Fruit fly (Drosophila melanogaster) whole organism, adult: ENCODE results near the gene CG14995.

ENCODE experiments used
- CG11617 ChIP-seq: fragments of 200-800 bp; sonication (Bioruptor generic); optimal IDR thresholded peaks from 2 replicates; lab custom pipeline; 2017; ENCODE audit warnings: mild to moderate bottlenecking, missing biosample characterization, missing genetic modification reagents, missing genetic modification characterization
- CG12768 ChIP-seq: fragments of 200-800 bp; sonication (Bioruptor generic); optimal IDR thresholded peaks from 2 replicates; lab custom pipeline; 2017; ENCODE audit warnings: missing biosample characterization, missing genetic modification characterization, mild to moderate bottlenecking, moderate library complexity, missing genetic modification reagents
- CG14711 ChIP-seq: fragments of 200-800 bp; sonication (Bioruptor generic); optimal IDR thresholded peaks from 2 replicates; lab custom pipeline; 2018; ENCODE audit warnings: missing biosample characterization, mild to moderate bottlenecking, missing genetic modification characterization, moderate library complexity
- CG1620 ChIP-seq: fragments of 200-800 bp; sonication (Bioruptor generic); optimal IDR thresholded peaks from 2 replicates; lab custom pipeline; 2016; ENCODE audit warnings: missing biosample characterization, missing genetic modification characterization
- CG33017 ChIP-seq: fragments of 200-800 bp; sonication (Bioruptor generic); optimal IDR thresholded peaks from 2 replicates; lab custom pipeline; 2018; ENCODE audit warnings: missing biosample characterization, mild to moderate bottlenecking, missing genetic modification characterization, moderate library complexity
- CG5204 ChIP-seq: fragments of 200-800 bp; sonication (Bioruptor generic); optimal IDR thresholded peaks from 2 replicates; lab custom pipeline; 2016; ENCODE audit warnings: missing biosample characterization, missing genetic modification characterization
- CG7045 ChIP-seq: fragments of 200-800 bp; sonication (Bioruptor generic); optimal IDR thresholded peaks from 2 replicates; lab custom pipeline; 2017; ENCODE audit warnings: missing biosample characterization, mild to moderate bottlenecking, missing genetic modification characterization
- CG7101 ChIP-seq: fragments of 200-800 bp; sonication (Bioruptor generic); optimal IDR thresholded peaks from 2 replicates; lab custom pipeline; 2018; ENCODE audit warnings: missing biosample characterization, mild to moderate bottlenecking, missing genetic modification characterization, moderate library complexity
- Clk ChIP-seq: fragments of 200-800 bp; sonication (Bioruptor generic); optimal IDR thresholded peaks from 2 replicates; lab custom pipeline; 2017; ENCODE audit warnings: missing biosample characterization, missing genetic modification characterization
- Crg-1 ChIP-seq: fragments of 200-800 bp; sonication (Bioruptor generic); optimal IDR thresholded peaks from 2 replicates; lab custom pipeline; 2016; ENCODE audit warnings: missing biosample characterization, missing genetic modification characterization
- Hr96 ChIP-seq: fragments of 200-800 bp; sonication (Bioruptor generic); optimal IDR thresholded peaks from 2 replicates; lab custom pipeline; 2016; ENCODE audit warnings: missing biosample characterization, missing genetic modification characterization
- Mnt ChIP-seq: fragments of 200-800 bp; sonication (Bioruptor generic); optimal IDR thresholded peaks from 2 replicates; lab custom pipeline; 2016; ENCODE audit warnings: missing biosample characterization, mild to moderate bottlenecking, missing genetic modification characterization
- bab1 ChIP-seq: fragments of 200-800 bp; sonication (Bioruptor generic); optimal IDR thresholded peaks from 3 replicates; lab custom pipeline; 2019; ENCODE audit warnings: missing biosample characterization, mild to moderate bottlenecking, missing genetic modification characterization, moderate library complexity
- cic ChIP-seq: fragments of 200-800 bp; sonication (Bioruptor generic); optimal IDR thresholded peaks from 2 replicates; lab custom pipeline; 2017; ENCODE audit warnings: missing biosample characterization, mild to moderate bottlenecking, missing genetic modification characterization, moderate library complexity
- cnc ChIP-seq, 2 experiments: fragments of >200 bp; optimal IDR thresholded peaks; 2 replicates each; lab custom pipeline; 2017
- kay ChIP-seq: fragments of 200-800 bp; sonication (Bioruptor generic); peaks from one replicate; lab custom pipeline; 2016; ENCODE audit warnings: missing biosample characterization, missing genetic modification characterization, borderline replicate concordance
- ovo ChIP-seq: fragments of 200-800 bp; sonication (Bioruptor generic); optimal IDR thresholded peaks from 2 replicates; lab custom pipeline; 2016; ENCODE audit warnings: missing biosample characterization, missing genetic modification characterization
- pad ChIP-seq: fragments of 200-800 bp; sonication (Bioruptor generic); optimal IDR thresholded peaks from 3 replicates; lab custom pipeline; 2017; ENCODE audit warnings: missing biosample characterization, missing genetic modification characterization, mild to moderate bottlenecking, moderate library complexity, missing genetic modification reagents
- tj ChIP-seq: fragments of 200-800 bp; sonication (Bioruptor generic); optimal IDR thresholded peaks from 3 replicates; lab custom pipeline; 2017; ENCODE audit warnings: missing biosample characterization, mild to moderate bottlenecking, missing genetic modification characterization, moderate library complexity
- toe ChIP-seq: fragments of 200-800 bp; sonication (Bioruptor generic); optimal IDR thresholded peaks from 2 replicates; lab custom pipeline; 2016; ENCODE audit warnings: missing biosample characterization, missing genetic modification characterization

Gene CG14995

dm6 chr3L:4138804-4139521 lies 35.9 kb upstream of the CG14995 start, which contains the start of the genes Rop and Ras64B:
TSS of gene Rop (minus strand) at chr3L:4138996.
TSS of gene Ras64B (plus strand) at chr3L:4139076.
- TF ChIP-seq bab1 (GFP tag; lab: Kevin White, UChicago) (peak; percentile 75), kay (no peak), Crg-1 (GFP tag; lab: Kevin White, UChicago) (no peak), tj (GFP tag; lab: Kevin White, UChicago) (no peak), CG7045 (no peak), CG5204 (GFP tag; lab: Kevin White, UChicago) (no peak), toe (GFP tag; lab: Kevin White, UChicago) (no peak), Hr96 (GFP tag; lab: Kevin White, UChicago) (no peak), CG7101 (tag; lab: Kevin White, UChicago) (peak; percentile 21), CG14711 (tag; lab: Kevin White, UChicago) (peak; percentile 12), ovo (no peak), cnc (optimal IDR thresholded peaks at IDR 0.05; lab: Kevin White, UChicago) (no peak), Mnt (GFP tag; lab: Kevin White, UChicago) (peak; percentile 36), cic (GFP tag; lab: Kevin White, UChicago) (no peak), pad (GFP tag; lab: Kevin White, UChicago) (no peak), CG11617 (GFP tag; lab: Kevin White, UChicago) (peak; percentile 35), Clk (GFP tag; lab: Kevin White, UChicago) (no peak), CG12768 (GFP tag; lab: Kevin White, UChicago) (no peak), CG1620 (GFP tag; lab: Kevin White, UChicago) (peak; percentile 54), CG33017 (tag; lab: Kevin White, UChicago) (peak; percentile 24)

dm6 chr3L:4135857-4136256 lies 32.8 kb upstream of the CG14995 start, which contains the start of gene RfC4:
TSS of gene RfC4 (minus strand) at chr3L:4136038.
- TF ChIP-seq CG5204 (GFP tag; lab: Kevin White, UChicago) (no peak), Mnt (GFP tag; lab: Kevin White, UChicago) (no peak), CG33017 (tag; lab: Kevin White, UChicago) (no peak), toe (GFP tag; lab: Kevin White, UChicago) (no peak), tj (GFP tag; lab: Kevin White, UChicago) (no peak), Hr96 (GFP tag; lab: Kevin White, UChicago) (no peak), cnc (optimal IDR thresholded peaks at IDR 0.05; lab: Kevin White, UChicago) (no peak), bab1 (GFP tag; lab: Kevin White, UChicago) (no peak), CG12768 (GFP tag; lab: Kevin White, UChicago) (no peak), kay (no peak)

DNA sequence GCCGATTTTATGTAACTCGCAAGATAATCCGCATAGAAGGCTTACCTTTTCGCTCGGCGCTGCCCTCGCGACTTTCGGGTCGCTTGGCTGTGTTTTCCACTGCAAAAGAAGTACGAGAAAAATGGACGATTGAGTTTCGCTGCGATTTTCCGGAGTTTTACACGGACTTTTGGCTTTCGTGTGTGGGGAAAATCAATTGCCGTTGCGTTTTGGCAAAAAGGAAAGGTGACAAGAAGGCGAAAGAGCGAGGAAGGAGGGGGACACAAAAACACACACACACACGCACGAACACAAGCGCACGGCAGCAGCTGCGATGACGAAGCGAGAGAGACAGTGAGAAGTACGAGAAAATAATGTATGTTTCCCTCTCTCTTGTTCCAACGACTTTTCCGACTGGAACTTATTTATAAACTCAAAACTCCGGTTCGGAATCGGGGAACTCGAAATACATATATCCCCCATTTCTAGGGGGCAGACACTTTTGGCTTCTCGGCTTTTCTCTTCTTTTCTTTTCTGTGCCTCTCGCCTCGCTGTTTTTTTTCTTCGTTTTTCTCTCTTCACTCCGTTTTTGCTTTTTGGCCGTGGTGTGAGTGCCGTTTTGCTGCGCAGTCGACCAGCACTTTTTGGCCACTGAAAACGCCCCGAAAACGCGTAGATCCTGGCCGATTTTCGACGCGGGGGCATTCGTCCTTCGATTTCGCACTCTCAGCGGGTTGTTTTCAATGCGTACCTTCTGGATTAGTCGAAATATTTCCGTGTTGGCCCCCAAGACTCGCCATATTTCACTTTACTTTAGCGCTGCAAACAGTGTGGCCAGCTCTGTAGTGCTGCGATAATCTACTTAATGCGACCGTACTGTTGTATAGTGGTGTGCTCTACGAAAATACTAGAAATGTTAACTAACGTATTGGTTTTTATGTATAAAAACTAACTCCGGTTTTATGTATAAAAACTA lies 30.9 kb upstream of the CG14995 start, which contains the start of gene ens:
Gene ens, minus strand, starts transcription at position 827 of the 955 bp plus-strand sequence.
- TF ChIP-seq kay, result no peak
- TF ChIP-seq CG5204 (GFP tag; lab: Kevin White, UChicago), result no peak
- TF ChIP-seq CG12768 (GFP tag; lab: Kevin White, UChicago), result no peak
- no peak for TF ChIP-seq Crg-1 (GFP tag; lab: Kevin White, UChicago)
- no peak for TF ChIP-seq toe (GFP tag; lab: Kevin White, UChicago)
- peak; percentile 61 for TF ChIP-seq bab1 (GFP tag; lab: Kevin White, UChicago)
- TF ChIP-seq CG11617 (GFP tag; lab: Kevin White, UChicago), result no peak
- no peak for TF ChIP-seq cnc (optimal IDR thresholded peaks at IDR 0.05; lab: Kevin White, UChicago)
- TF ChIP-seq pad (GFP tag; lab: Kevin White, UChicago), result peak; percentile 68
- peak; percentile 17 for TF ChIP-seq CG7101 (tag; lab: Kevin White, UChicago)
- no peak for TF ChIP-seq CG7045
- TF ChIP-seq CG33017 (tag; lab: Kevin White, UChicago), result no peak
- no peak for TF ChIP-seq CG14711 (tag; lab: Kevin White, UChicago)
- no peak for TF ChIP-seq Clk (GFP tag; lab: Kevin White, UChicago)
- peak; percentile 18 for TF ChIP-seq cic (GFP tag; lab: Kevin White, UChicago)
- no peak for TF ChIP-seq CG1620 (GFP tag; lab: Kevin White, UChicago)
- TF ChIP-seq Hr96 (GFP tag; lab: Kevin White, UChicago), result no peak
- TF ChIP-seq Mnt (GFP tag; lab: Kevin White, UChicago), result no peak
- TF ChIP-seq tj (GFP tag; lab: Kevin White, UChicago), result peak; percentile 15
- no peak for TF ChIP-seq ovo

- TF ChIP-seq CG12768 (GFP tag; lab: Kevin White, UChicago), result peak; percentile 22
- TF ChIP-seq pad (GFP tag; lab: Kevin White, UChicago), result no peak
These were observed 29.5 kb upstream of the CG14995 start for dm6 chr3L:4132585-4132984.

dm6 chr3L:4130743-4131142 lies 27.7 kb upstream of the CG14995 start:
- TF ChIP-seq toe (GFP tag; lab: Kevin White, UChicago), result no peak
- peak; percentile 54 for TF ChIP-seq Mnt (GFP tag; lab: Kevin White, UChicago)
- no peak for TF ChIP-seq CG1620 (GFP tag; lab: Kevin White, UChicago)
- TF ChIP-seq cic (GFP tag; lab: Kevin White, UChicago), result peak; percentile 88
